Fruit fly (Drosophila melanogaster) whole organism, prepupa: ENCODE data around the gene CycE.

Experiments
- Blimp-1 ChIP-seq: fragments of 200-800 bp; sonication (Bioruptor generic); optimal IDR thresholded peaks from 3 replicates; lab custom pipeline; 2017; ENCODE audit warnings: missing biosample characterization, missing genetic modification characterization, mild to moderate bottlenecking, moderate library complexity, missing genetic modification reagents
- CG10631 ChIP-seq: fragments of 200-800 bp; sonication (Bioruptor generic); optimal IDR thresholded peaks from 2 replicates; lab custom pipeline; 2016; ENCODE audit warnings: missing biosample characterization, missing genetic modification characterization
- CG10669 ChIP-seq: fragments of 200-800 bp; sonication (Bioruptor generic); optimal IDR thresholded peaks from 3 replicates; lab custom pipeline; 2018; ENCODE audit warnings: missing biosample characterization, mild to moderate bottlenecking, missing genetic modification characterization, moderate library complexity
- CG15336 ChIP-seq: fragments of 200-800 bp; sonication (Bioruptor generic); IDR thresholded peaks from 2 replicates; pipeline ENCODE4 v1.3.6; 2022; ENCODE audit warnings: missing biosample characterization, missing genetic modification characterization
- CG1621 ChIP-seq: fragments of 200-800 bp; sonication (Bioruptor generic); optimal IDR thresholded peaks from 3 replicates; lab custom pipeline; 2018; ENCODE audit warnings: missing biosample characterization, mild to moderate bottlenecking, missing genetic modification characterization
- CG16779 ChIP-seq: fragments of 200-800 bp; sonication (Bioruptor generic); optimal IDR thresholded peaks from 3 replicates; lab custom pipeline; 2017; ENCODE audit warnings: missing biosample characterization, mild to moderate bottlenecking, missing genetic modification characterization
- CG31627 ChIP-seq: fragments of 200-800 bp; sonication (Bioruptor generic); optimal IDR thresholded peaks from 3 replicates; lab custom pipeline; 2016; ENCODE audit warnings: missing biosample characterization, missing genetic modification characterization
- CG32006 ChIP-seq: fragments of 200-800 bp; sonication (Bioruptor generic); optimal IDR thresholded peaks from 3 replicates; lab custom pipeline; 2017; ENCODE audit warnings: missing biosample characterization, mild to moderate bottlenecking, missing genetic modification characterization
- CG34406 ChIP-seq: fragments of 200-800 bp; sonication (Bioruptor generic); optimal IDR thresholded peaks from 3 replicates; lab custom pipeline; 2016; ENCODE audit warnings: missing biosample characterization, missing genetic modification characterization
- CG3919 ChIP-seq: fragments of 200-800 bp; sonication (Bioruptor generic); optimal IDR thresholded peaks from 3 replicates; lab custom pipeline; 2016; ENCODE audit warnings: missing biosample characterization, missing genetic modification characterization
- CG4318 ChIP-seq: fragments of 200-800 bp; sonication (Bioruptor generic); optimal IDR thresholded peaks from 3 replicates; lab custom pipeline; 2017; ENCODE audit warnings: missing biosample characterization, mild to moderate bottlenecking, missing genetic modification characterization
- CG6163 ChIP-seq: fragments of 200-800 bp; sonication (Bioruptor generic); IDR thresholded peaks from 3 replicates; pipeline ENCODE4 v1.3.6; 2022; ENCODE audit warnings: missing biosample characterization, missing genetic modification characterization
- CG6792 ChIP-seq: fragments of 200-800 bp; sonication (Bioruptor generic); optimal IDR thresholded peaks from 3 replicates; lab custom pipeline; 2016; ENCODE audit warnings: missing biosample characterization, missing genetic modification characterization
- CG6808 ChIP-seq: fragments of 200-800 bp; sonication (Bioruptor generic); optimal IDR thresholded peaks from 3 replicates; lab custom pipeline; 2017; ENCODE audit warnings: missing biosample characterization, missing genetic modification characterization, mild to moderate bottlenecking, moderate library complexity, missing genetic modification reagents
- CG6854 ChIP-seq: fragments of 200-800 bp; sonication (Bioruptor generic); optimal IDR thresholded peaks from 2 replicates; lab custom pipeline; 2017; ENCODE audit warnings: missing biosample characterization, mild to moderate bottlenecking, missing genetic modification characterization
- CG7368 ChIP-seq: fragments of 200-800 bp; sonication (Bioruptor generic); optimal IDR thresholded peaks from 3 replicates; lab custom pipeline; 2016; ENCODE audit warnings: missing biosample characterization, missing genetic modification characterization
- CG8632 ChIP-seq: fragments of 200-800 bp; sonication (Bioruptor generic); optimal IDR thresholded peaks from 3 replicates; lab custom pipeline; 2016; ENCODE audit warnings: missing biosample characterization, missing genetic modification characterization
- CG9139 ChIP-seq: fragments of 200-800 bp; sonication (Bioruptor generic); optimal IDR thresholded peaks from 3 replicates; lab custom pipeline; 2017; ENCODE audit warnings: missing biosample characterization, mild to moderate bottlenecking, missing genetic modification characterization
- Eip78C ChIP-seq: fragments of 200-800 bp; sonication (Bioruptor generic); peaks from one replicate; lab custom pipeline; 2016; ENCODE audit warnings: missing biosample characterization, missing genetic modification characterization
- Ets21C ChIP-seq: fragments of 200-800 bp; sonication (Bioruptor generic); optimal IDR thresholded peaks from 3 replicates; lab custom pipeline; 2016; ENCODE audit warnings: missing biosample characterization, missing genetic modification characterization
- Gug ChIP-seq: fragments of 200-800 bp; sonication (Bioruptor generic); IDR thresholded peaks from 2 replicates; pipeline ENCODE4 v1.3.6; 2022; ENCODE audit warnings: missing biosample characterization, missing genetic modification characterization
- Hr38 ChIP-seq: sonication (Bioruptor generic); optimal IDR thresholded peaks from 2 replicates; lab custom pipeline; 2016; ENCODE audit warnings: missing biosample characterization, missing genetic modification characterization
- Hr39 ChIP-seq: fragments of 200-800 bp; sonication (Bioruptor generic); optimal IDR thresholded peaks from 2 replicates; lab custom pipeline; 2016; ENCODE audit warnings: missing biosample characterization, missing genetic modification characterization
- Hr4 ChIP-seq: fragments of 200-800 bp; sonication (Bioruptor generic); optimal IDR thresholded peaks from 3 replicates; lab custom pipeline; 2016; ENCODE audit warnings: missing biosample characterization, missing genetic modification characterization
- Met ChIP-seq: fragments of 200-800 bp; sonication (Bioruptor generic); optimal IDR thresholded peaks from 3 replicates; lab custom pipeline; 2016; ENCODE audit warnings: missing biosample characterization, missing genetic modification characterization
- OdsH ChIP-seq: fragments of 200-800 bp; sonication (Bioruptor generic); optimal IDR thresholded peaks from 3 replicates; lab custom pipeline; 2016; ENCODE audit warnings: missing biosample characterization, missing genetic modification characterization
- Smox ChIP-seq: fragments of 200-800 bp; sonication (Bioruptor generic); optimal IDR thresholded peaks from 3 replicates; lab custom pipeline; 2016; ENCODE audit warnings: missing biosample characterization, missing genetic modification characterization
- Sox14 ChIP-seq: fragments of 200-800 bp; sonication (Bioruptor generic); optimal IDR thresholded peaks from 3 replicates; lab custom pipeline; 2016; ENCODE audit warnings: missing biosample characterization, missing genetic modification characterization
- Sox15 ChIP-seq: fragments of 200-800 bp; sonication (Bioruptor generic); optimal IDR thresholded peaks from 3 replicates; lab custom pipeline; 2016; ENCODE audit warnings: missing biosample characterization, missing genetic modification characterization
- achi ChIP-seq: fragments of 200-800 bp; sonication (Bioruptor generic); optimal IDR thresholded peaks from 3 replicates; lab custom pipeline; 2016; ENCODE audit warnings: missing biosample characterization, missing genetic modification characterization
- acj6 ChIP-seq: fragments of 200-800 bp; sonication (Bioruptor generic); optimal IDR thresholded peaks from 3 replicates; lab custom pipeline; 2016; ENCODE audit warnings: missing biosample characterization, missing genetic modification characterization
- dac ChIP-seq: fragments of 200-800 bp; sonication (Bioruptor generic); optimal IDR thresholded peaks from 2 replicates; lab custom pipeline; 2017; ENCODE audit warnings: missing biosample characterization, mild to moderate bottlenecking, missing genetic modification characterization
- dsx ChIP-seq: fragments of 200-800 bp; optimal IDR thresholded peaks from 3 replicates; lab custom pipeline; 2019; ENCODE audit warnings: missing biosample characterization, mild to moderate bottlenecking, missing genetic modification characterization, moderate library complexity; ENCODE audit not compliant: poor library complexity, severe bottlenecking
- fd59A ChIP-seq: fragments of 200-800 bp; sonication (Bioruptor generic); optimal IDR thresholded peaks from 2 replicates; lab custom pipeline; 2017; ENCODE audit warnings: missing biosample characterization, mild to moderate bottlenecking, missing genetic modification characterization, missing genetic modification reagents
- fkh ChIP-seq: fragments of 200-800 bp; sonication (Bioruptor generic); optimal IDR thresholded peaks from 3 replicates; lab custom pipeline; 2017; ENCODE audit warnings: missing biosample characterization, mild to moderate bottlenecking, missing genetic modification characterization, moderate library complexity
- net ChIP-seq: fragments of 200-800 bp; sonication (Bioruptor generic); optimal IDR thresholded peaks from 3 replicates; lab custom pipeline; 2016; ENCODE audit warnings: missing biosample characterization, missing genetic modification characterization
- pdm3 ChIP-seq: fragments of 200-800 bp; sonication (Bioruptor generic); optimal IDR thresholded peaks from 3 replicates; lab custom pipeline; 2016; ENCODE audit warnings: missing biosample characterization, missing genetic modification characterization
- salr ChIP-seq, 2 experiments: fragments of 200-800 bp; sonication (Bioruptor generic); optimal IDR thresholded peaks; 3 replicates each; lab custom pipeline; 2016 to 2018; ENCODE audit warnings: missing biosample characterization in 2 of 2, missing genetic modification characterization in 2 of 2, mild to moderate bottlenecking in 1 of 2
- ss ChIP-seq, 2 experiments: fragments of 200-800 bp; sonication (Bioruptor generic); optimal IDR thresholded peaks; 2 replicates in 1 of 2; 3 replicates in 1 of 2; lab custom pipeline; 2017 to 2018; ENCODE audit warnings: mild to moderate bottlenecking in 2 of 2, missing biosample characterization in 2 of 2, missing genetic modification characterization in 2 of 2, moderate library complexity in 1 of 2
- svp ChIP-seq: fragments of 200-800 bp; sonication (Bioruptor generic); peaks from one replicate; lab custom pipeline; 2016; ENCODE audit warnings: missing biosample characterization, missing genetic modification characterization
- topi ChIP-seq: fragments of 200-800 bp; sonication (Bioruptor generic); optimal IDR thresholded peaks from 3 replicates; lab custom pipeline; 2016; ENCODE audit warnings: missing biosample characterization, missing genetic modification characterization

Gene CycE

dm6 chr2L:15747394-15748260, at the start of gene CycE:
TSS of gene CycE (minus strand) at chr2L:15748150.
- TF ChIP-seq CG6808, result no peak
- peak; percentile 70 for TF ChIP-seq svp (GFP tag; lab: Kevin White, UChicago)
- TF ChIP-seq Eip78C (GFP tag; lab: Kevin White, UChicago), result peak; percentile 73
- peak; percentile 13 for TF ChIP-seq achi
- TF ChIP-seq CG15336 (GFP tag; lab: Robert Waterston, UW), result 0 out of 2 replicates have a peak, but pooled peaks have one; percentile 12

dm6 chr2L:15796300-15796699, 48.4 kb upstream of the CycE start:
- TF ChIP-seq CG15336 (GFP tag; lab: Robert Waterston, UW) (no peak), achi (no peak), Hr38 (GFP tag; lab: Kevin White, UChicago) (no peak), Ets21C (GFP tag; lab: Kevin White, UChicago) (no peak), CG4318 (GFP tag; lab: Kevin White, UChicago) (no peak), CG10631 (no peak), pdm3 (GFP tag; lab: Kevin White, UChicago) (no peak), CG10669 (GFP tag; lab: Kevin White, UChicago) (no peak), OdsH (GFP tag; lab: Kevin White, UChicago) (no peak), CG1621 (no peak), CG3919 (GFP tag; lab: Kevin White, UChicago) (no peak), svp (GFP tag; lab: Kevin White, UChicago) (no peak), CG9139 (GFP tag; lab: Kevin White, UChicago) (no peak), CG8632 (GFP tag; lab: Kevin White, UChicago) (no peak), net (GFP tag; lab: Kevin White, UChicago) (no peak), ss (GFP tag; optimal IDR thresholded peaks at IDR 0.05; lab: Kevin White, UChicago) (no peak), acj6 (GFP tag; lab: Kevin White, UChicago) (no peak), CG32006 (GFP tag; lab: Kevin White, UChicago) (no peak), CG6792 (GFP tag; lab: Kevin White, UChicago) (no peak)

dm6 chr2L:15783785-15784184, 35.8 kb upstream of the CycE start, which contains the start of gene t-Grip91:
TSS of gene t-Grip91 (plus strand) at chr2L:15784085.
- no peak for TF ChIP-seq Smox (GFP tag; lab: Kevin White, UChicago)
- no peak for TF ChIP-seq fd59A (GFP tag; lab: Kevin White, UChicago)
- no peak for TF ChIP-seq CG15336 (GFP tag; lab: Robert Waterston, UW)
- no peak for TF ChIP-seq Met (GFP tag; lab: Kevin White, UChicago)
- TF ChIP-seq CG6854 (GFP tag; lab: Kevin White, UChicago), result no peak
- TF ChIP-seq CG8632 (GFP tag; lab: Kevin White, UChicago), result no peak
- TF ChIP-seq Sox14 (GFP tag; lab: Kevin White, UChicago), result no peak
- no peak for TF ChIP-seq CG1621
- no peak for TF ChIP-seq Hr39 (GFP tag; lab: Kevin White, UChicago)
- TF ChIP-seq salr (GFP tag; optimal IDR thresholded peaks at IDR 0.05; lab: Kevin White, UChicago), result no peak
- TF ChIP-seq CG16779 (tag; lab: Kevin White, UChicago), result no peak
- TF ChIP-seq Hr4 (GFP tag; lab: Kevin White, UChicago), result no peak
- TF ChIP-seq fkh (GFP tag; lab: Kevin White, UChicago), result no peak

- no peak for TF ChIP-seq dac (GFP tag; lab: Kevin White, UChicago)
- TF ChIP-seq CG32006 (GFP tag; lab: Kevin White, UChicago), result no peak
- no peak for TF ChIP-seq CG15336 (GFP tag; lab: Robert Waterston, UW)
- TF ChIP-seq OdsH (GFP tag; lab: Kevin White, UChicago), result no peak
- TF ChIP-seq Gug (GFP tag; lab: Robert Waterston, UW), result no peak
- no peak for TF ChIP-seq Sox15 (GFP tag; lab: Kevin White, UChicago)
- no peak for TF ChIP-seq CG6163 (GFP tag; lab: Robert Waterston, UW)
- no peak for TF ChIP-seq CG6808
- TF ChIP-seq CG31627, result no peak
- no peak for TF ChIP-seq dsx (GFP tag; lab: Kevin White, UChicago)
- no peak for TF ChIP-seq topi
- TF ChIP-seq CG7368, result no peak
- TF ChIP-seq fd59A (GFP tag; lab: Kevin White, UChicago), result no peak
- TF ChIP-seq CG4318 (GFP tag; lab: Kevin White, UChicago), result no peak
- TF ChIP-seq Blimp-1 (GFP tag; lab: Kevin White, UChicago), result no peak
- TF ChIP-seq CG16779 (tag; lab: Kevin White, UChicago), result no peak
- no peak for TF ChIP-seq CG10631
- TF ChIP-seq Sox14 (GFP tag; lab: Kevin White, UChicago), result no peak
- TF ChIP-seq CG6792 (GFP tag; lab: Kevin White, UChicago), result no peak
- no peak for TF ChIP-seq CG34406 (GFP tag; lab: Kevin White, UChicago)
These were observed 35.0 kb upstream of the CycE start for dm6 chr2L:15782996-15783395.
